Worm (Caenorhabditis elegans) whole organism, late embryonic: ENCODE results near the gene rbr-2.

ENCODE experiments used
- ama-1 ChIP-seq: fragments of 150-350 bp; optimal IDR thresholded peaks from 2 replicates; lab custom pipeline; 2014
- lim-6 ChIP-seq: sonication (generic microtip); optimal IDR thresholded peaks from 2 replicates; lab custom pipeline; 2016; ENCODE audit warnings: missing genetic modification characterization, missing compliant biosample characterization
- lin-11 ChIP-seq: fragments of 200-800 bp; sonication (Bioruptor generic); optimal IDR thresholded peaks from 2 replicates; lab custom pipeline; 2018; ENCODE audit warnings: mild to moderate bottlenecking, missing genetic modification characterization, missing compliant biosample characterization
- nfya-1 ChIP-seq: sonication (generic microtip); optimal IDR thresholded peaks from 2 replicates; lab custom pipeline; 2017; ENCODE audit warnings: missing genetic modification characterization, mild to moderate bottlenecking, missing compliant biosample characterization, antibody characterized with exemption, moderate library complexity
- pha-2 ChIP-seq: sonication (generic microtip); optimal IDR thresholded peaks from 2 replicates; lab custom pipeline; 2017; ENCODE audit warnings: mild to moderate bottlenecking, missing genetic modification characterization, missing compliant biosample characterization
- syd-9 ChIP-seq: sonication (generic microtip); optimal IDR thresholded peaks from 2 replicates; lab custom pipeline; 2016; ENCODE audit warnings: mild to moderate bottlenecking, missing genetic modification characterization, moderate library complexity, missing compliant biosample characterization
- unc-42 ChIP-seq: sonication (generic microtip); optimal IDR thresholded peaks from 2 replicates; lab custom pipeline; 2016; ENCODE audit warnings: missing genotype, missing genetic modification characterization, missing compliant biosample characterization

DNA sequence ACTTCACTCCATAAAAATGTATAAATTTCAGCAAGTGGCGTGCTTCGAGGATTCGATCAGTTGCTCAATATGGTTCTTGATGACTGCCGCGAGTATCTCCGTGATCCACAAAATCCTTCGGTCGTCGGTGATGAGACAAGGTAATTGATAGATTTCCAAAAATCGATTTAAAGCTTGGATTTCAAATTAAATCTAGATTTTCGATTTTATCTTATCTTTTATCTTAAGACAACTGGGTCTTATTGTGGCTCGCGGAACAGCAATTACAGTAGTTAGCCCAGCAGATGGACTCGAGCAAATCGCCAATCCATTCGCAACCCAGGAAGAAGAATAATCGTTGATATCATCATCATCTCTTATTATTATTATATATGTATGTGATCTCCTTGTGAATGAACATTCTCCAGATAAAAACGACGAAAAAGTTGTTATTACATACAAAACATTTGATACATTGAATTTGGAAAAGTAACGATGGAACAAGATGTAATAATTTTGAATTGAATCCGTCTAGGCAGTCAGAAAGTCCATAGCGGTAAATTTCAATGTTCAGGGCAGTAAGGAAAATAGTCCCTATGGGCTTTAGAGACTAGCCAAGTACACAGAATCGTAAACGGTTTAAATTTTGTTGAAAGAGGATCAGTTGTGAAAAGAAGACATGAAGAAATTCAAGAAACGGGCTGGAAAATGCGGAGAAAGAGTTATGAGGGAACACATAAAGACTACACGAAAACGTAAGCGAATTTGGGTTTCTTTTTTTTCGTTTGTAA lies 14.1 kb downstream of the rbr-2 start:
- TF ChIP-seq syd-9 (tag; lab: Kevin White, UChicago), result no peak
- no peak for TF ChIP-seq pha-2
- no peak for TF ChIP-seq lim-6 (tag; lab: Kevin White, UChicago)
- TF ChIP-seq unc-42, result no peak
- TF ChIP-seq ama-1, result no peak
- TF ChIP-seq lin-11 (tag; lab: Kevin White, UChicago), result no peak
- TF ChIP-seq nfya-1 (tag; lab: Kevin White, UChicago), result no peak
